Worm (Caenorhabditis elegans) whole organism, L4/young adult: Measurements from ENCODE around the gene srp-3.

Experiments
- W03F9.2 ChIP-seq: fragments of 150-350 bp; optimal IDR thresholded peaks from 2 replicates; lab custom pipeline; 2014; ENCODE audit warnings: missing biosample characterization, missing genetic modification characterization
- dao-5 ChIP-seq: sonication (generic microtip); optimal IDR thresholded peaks from 2 replicates; lab custom pipeline; 2016; ENCODE audit warnings: missing genotype, missing genetic modification characterization, moderate library complexity, missing compliant biosample characterization
- him-1 ChIP-seq: sonication (generic microtip); optimal IDR thresholded peaks from 2 replicates; lab custom pipeline; 2016; ENCODE audit warnings: missing genotype, missing genetic modification reagents, missing genetic modification characterization, missing compliant biosample characterization

- TF ChIP-seq W03F9.2 (tag; lab: Kevin White, UChicago): no peak
- TF ChIP-seq dao-5 (tag; lab: Kevin White, UChicago): no peak
- TF ChIP-seq him-1 (tag; lab: Kevin White, UChicago): no peak
These were observed 16.8 kb downstream of the srp-3 start, which contains the start of gene T06A1.1 for ce11 chrV:1925487-1925886.
